Worm (Caenorhabditis elegans) whole organism, L2 larva: ENCODE measurements around the gene jip-1.

Experiments used
- Y55F3AM.14 ChIP-seq: fragments of 200-800 bp; sonication (Bioruptor generic); optimal IDR thresholded peaks from 2 replicates; lab custom pipeline; 2018; ENCODE audit warnings: mild to moderate bottlenecking, missing genetic modification characterization, missing compliant biosample characterization
- aly-2 ChIP-seq: fragments of 150-350 bp; optimal IDR thresholded peaks from 2 replicates; lab custom pipeline; 2014; ENCODE audit warnings: missing biosample characterization, missing genetic modification characterization
- egl-27 ChIP-seq: sonication (generic microtip); optimal IDR thresholded peaks from 3 replicates; lab custom pipeline; 2017; ENCODE audit warnings: missing biosample characterization, missing genetic modification reagents, missing genetic modification characterization
- elt-3 ChIP-seq: sonication (generic microtip); optimal IDR thresholded peaks from 2 replicates; lab custom pipeline; 2017; ENCODE audit warnings: missing biosample characterization, missing genetic modification characterization
- lin-13 ChIP-seq: fragments of 150-350 bp; optimal IDR thresholded peaks from 2 replicates; lab custom pipeline; 2014; ENCODE audit warnings: missing biosample characterization, missing genetic modification reagents, missing genetic modification characterization
- nhr-129 ChIP-seq: fragments of 150-350 bp; optimal IDR thresholded peaks from 2 replicates; lab custom pipeline; 2014; ENCODE audit warnings: missing biosample characterization, missing genetic modification characterization
- nhr-23 ChIP-seq: fragments of 150-350 bp; optimal IDR thresholded peaks from 2 replicates; lab custom pipeline; 2014; ENCODE audit warnings: missing biosample characterization, missing genetic modification reagents, missing genetic modification characterization
- ztf-11 ChIP-seq: sonication (generic microtip); optimal IDR thresholded peaks from 2 replicates; lab custom pipeline; 2017; ENCODE audit warnings: missing biosample characterization, missing genetic modification characterization

ce11 chrII:1368756-1369155, 42.0 kb downstream of the jip-1 start:
- TF ChIP-seq Y55F3AM.14 (GFP tag; lab: Kevin White, UChicago): no peak
- no peak for TF ChIP-seq aly-2 (tag; lab: Kevin White, UChicago)
- TF ChIP-seq lin-13: no peak
- no peak for TF ChIP-seq nhr-23
- TF ChIP-seq ztf-11 (tag; lab: Kevin White, UChicago): no peak
- no peak for TF ChIP-seq elt-3 (tag; lab: Kevin White, UChicago)
- TF ChIP-seq egl-27: no peak
- TF ChIP-seq nhr-129 (tag; lab: Kevin White, UChicago): no peak
